Worm (Caenorhabditis elegans) whole organism, young adult: ENCODE measurements around the gene srv-24.

Experiments
- B0261.1 ChIP-seq: sonication (generic microtip); optimal IDR thresholded peaks from 2 replicates; lab custom pipeline; 2016; ENCODE audit warnings: mild to moderate bottlenecking, missing genetic modification characterization, moderate library complexity, missing compliant biosample characterization
- B0336.3 ChIP-seq: fragments of 200-800 bp; sonication (Bioruptor generic); IDR thresholded peaks from 2 replicates; pipeline ENCODE4 v1.3.6; 2022; ENCODE audit warnings: missing genetic modification characterization, missing compliant biosample characterization
- C17E4.6 ChIP-seq: fragments of 200-800 bp; sonication (Bioruptor generic); IDR thresholded peaks from 2 replicates; pipeline ENCODE4 v1.3.6; 2022; ENCODE audit warnings: missing genetic modification reagents, missing genetic modification characterization, missing compliant biosample characterization
- F55B11.4 ChIP-seq: sonication (generic microtip); optimal IDR thresholded peaks from 2 replicates; lab custom pipeline; 2016; ENCODE audit warnings: missing compliant biosample characterization, missing genetic modification characterization, borderline replicate concordance; ENCODE audit not compliant: insufficient read depth
- K11D2.4 ChIP-seq: fragments of 200-800 bp; sonication (Bioruptor generic); IDR thresholded peaks from 2 replicates; pipeline ENCODE4 v1.3.6; 2022; ENCODE audit warnings: missing genetic modification reagents, missing genetic modification characterization, missing compliant biosample characterization
- ZK185.1 ChIP-seq: sonication (generic microtip); optimal IDR thresholded peaks from 2 replicates; lab custom pipeline; 2016; ENCODE audit warnings: mild to moderate bottlenecking, missing genetic modification characterization, missing compliant biosample characterization; ENCODE audit not compliant: poor library complexity, severe bottlenecking
- akir-1 ChIP-seq: fragments of 200-800 bp; sonication (Bioruptor generic); optimal IDR thresholded peaks from 2 replicates; lab custom pipeline; 2018; ENCODE audit warnings: mild to moderate bottlenecking, missing genetic modification characterization, moderate library complexity, missing compliant biosample characterization
- ama-1 ChIP-seq, 3 experiments: fragments of 150-350 bp in 1 of 3; sonication (generic microtip) in 2 of 3; optimal IDR thresholded peaks; 2 replicates each; lab custom pipeline; 2014 to 2018; ENCODE audit warnings: missing biosample characterization in 2 of 3, missing genetic modification characterization in 2 of 3, missing genetic modification reagents in 2 of 3
- attf-3 ChIP-seq: fragments of 200-800 bp; sonication (Bioruptor generic); conservative IDR thresholded peaks from 2 replicates; pipeline ENCODE4 v1.3.6; 2022; ENCODE audit warnings: missing genetic modification reagents, missing genetic modification characterization, missing compliant biosample characterization
- attf-6 ChIP-seq: fragments of 200-800 bp; sonication (Bioruptor generic); IDR thresholded peaks from 2 replicates; pipeline ENCODE4 v1.3.6; 2022; ENCODE audit warnings: missing genetic modification reagents, missing genetic modification characterization, missing compliant biosample characterization
- cebp-1 ChIP-seq, 2 experiments: fragments of 200-800 bp in 1 of 2; sonication (Bioruptor generic) in 1 of 2; sonication (generic microtip) in 1 of 2; IDR thresholded peaks in 1 of 2; optimal IDR thresholded peaks in 1 of 2; 2 replicates each; pipeline versions ENCODE4 v1.3.6 to Lab custom; 2017 to 2022; ENCODE audit warnings: missing compliant biosample characterization in 2 of 2, missing genetic modification characterization in 2 of 2, mild to moderate bottlenecking in 1 of 2, missing genetic modification reagents in 1 of 2, moderate library complexity in 1 of 2
- cebp-2 ChIP-seq: fragments of 200-800 bp; sonication (Bioruptor generic); IDR thresholded peaks from 2 replicates; pipeline ENCODE4 v1.3.6; 2022; ENCODE audit warnings: missing genetic modification characterization, missing compliant biosample characterization
- ceh-27 ChIP-seq: fragments of 200-800 bp; sonication (Bioruptor generic); optimal IDR thresholded peaks from 2 replicates; lab custom pipeline; 2018; ENCODE audit warnings: mild to moderate bottlenecking, missing genetic modification characterization, moderate library complexity, missing compliant biosample characterization
- dox-1 ChIP-seq: fragments of 200-800 bp; sonication (Bioruptor generic); IDR thresholded peaks from 2 replicates; pipeline ENCODE4 v1.3.6; 2022; ENCODE audit warnings: missing genetic modification reagents, missing genetic modification characterization, missing compliant biosample characterization
- dpff-1 ChIP-seq: sonication (generic microtip); optimal IDR thresholded peaks from 2 replicates; lab custom pipeline; 2017; ENCODE audit warnings: mild to moderate bottlenecking, missing genetic modification characterization, missing compliant biosample characterization
- dpl-1 ChIP-seq: fragments of 150-350 bp; optimal IDR thresholded peaks from 2 replicates; lab custom pipeline; 2014; ENCODE audit warnings: missing biosample characterization, missing genetic modification reagents, missing genetic modification characterization
- efl-1 ChIP-seq: fragments of 150-350 bp; optimal IDR thresholded peaks from 2 replicates; lab custom pipeline; 2014; ENCODE audit warnings: missing biosample characterization, missing genetic modification reagents, missing genetic modification characterization
- egl-44 ChIP-seq: fragments of 200-800 bp; sonication (Bioruptor generic); IDR thresholded peaks from 2 replicates; pipeline ENCODE4 v1.3.6; 2022; ENCODE audit warnings: missing genetic modification reagents, missing genetic modification characterization, missing compliant biosample characterization
- ets-4 ChIP-seq: fragments of 200-800 bp; sonication (Bioruptor generic); optimal IDR thresholded peaks from 2 replicates; lab custom pipeline; 2018; ENCODE audit warnings: mild to moderate bottlenecking, missing genetic modification characterization, missing compliant biosample characterization
- gei-17 ChIP-seq: fragments of 200-800 bp; sonication (Bioruptor generic); optimal IDR thresholded peaks from 2 replicates; lab custom pipeline; 2018; ENCODE audit warnings: mild to moderate bottlenecking, missing genetic modification characterization, missing compliant biosample characterization
- hmg-1.2 ChIP-seq: fragments of 200-800 bp; sonication (Bioruptor generic); IDR thresholded peaks from 2 replicates; pipeline ENCODE4 v1.3.6; 2022; ENCODE audit warnings: missing genetic modification reagents, missing genetic modification characterization, missing compliant biosample characterization
- hrde-1 ChIP-seq: sonication (generic microtip); optimal IDR thresholded peaks from 2 replicates; lab custom pipeline; 2016; ENCODE audit warnings: missing genetic modification characterization, mild to moderate bottlenecking, missing compliant biosample characterization, moderate library complexity, missing genotype, missing genetic modification reagents, borderline replicate concordance
- hsf-1 ChIP-seq: fragments of 200-800 bp; sonication (Bioruptor generic); IDR thresholded peaks from 2 replicates; pipeline ENCODE4 v1.3.6; 2022; ENCODE audit warnings: missing genetic modification reagents, missing genetic modification characterization, missing compliant biosample characterization
- lag-1 ChIP-seq: fragments of 200-800 bp; sonication (Bioruptor generic); IDR thresholded peaks from 2 replicates; pipeline ENCODE4 v1.3.6; 2022; ENCODE audit warnings: missing genetic modification reagents, missing genetic modification characterization, missing compliant biosample characterization
- lin-40 ChIP-seq: sonication (generic microtip); optimal IDR thresholded peaks from 2 replicates; lab custom pipeline; 2016; ENCODE audit warnings: missing genetic modification characterization, mild to moderate bottlenecking, missing compliant biosample characterization, missing genotype, missing genetic modification reagents
- lin-54 ChIP-seq: fragments of 200-800 bp; sonication (Bioruptor generic); optimal IDR thresholded peaks from 2 replicates; lab custom pipeline; 2018; ENCODE audit warnings: mild to moderate bottlenecking, missing genetic modification characterization, missing compliant biosample characterization
- lsl-1 ChIP-seq: fragments of 200-800 bp; sonication (Bioruptor generic); optimal IDR thresholded peaks from 2 replicates; lab custom pipeline; 2018; ENCODE audit warnings: mild to moderate bottlenecking, missing genetic modification characterization, moderate library complexity, missing compliant biosample characterization
- madf-3 ChIP-seq: fragments of 200-800 bp; sonication (Bioruptor generic); IDR thresholded peaks from 2 replicates; pipeline ENCODE4 v1.3.6; 2022; ENCODE audit warnings: missing genetic modification reagents, missing genetic modification characterization, missing compliant biosample characterization
- mcd-1 ChIP-seq: fragments of 200-800 bp; sonication (Bioruptor generic); IDR thresholded peaks from 2 replicates; pipeline ENCODE4 v1.3.6; 2022; ENCODE audit warnings: missing genetic modification reagents, missing genetic modification characterization, missing compliant biosample characterization
- mxl-1 ChIP-seq: sonication (generic microtip); optimal IDR thresholded peaks from 2 replicates; lab custom pipeline; 2016; ENCODE audit warnings: missing genetic modification characterization, missing compliant biosample characterization
- nfya-2 ChIP-seq: fragments of 200-800 bp; sonication (Bioruptor generic); IDR thresholded peaks from 2 replicates; pipeline ENCODE4 v1.3.6; 2022; ENCODE audit warnings: missing genetic modification reagents, missing genetic modification characterization, missing compliant biosample characterization
- nhr-120 ChIP-seq: fragments of 200-800 bp; sonication (Bioruptor generic); IDR thresholded peaks from 2 replicates; pipeline ENCODE4 v1.3.6; 2022; ENCODE audit warnings: missing genetic modification characterization, missing compliant biosample characterization
- nhr-179 ChIP-seq: sonication (generic microtip); optimal IDR thresholded peaks from 2 replicates; lab custom pipeline; 2016; ENCODE audit warnings: mild to moderate bottlenecking, missing genetic modification characterization, missing compliant biosample characterization
- pbrm-1 ChIP-seq: fragments of 200-800 bp; sonication (Bioruptor generic); IDR thresholded peaks from 2 replicates; pipeline ENCODE4 v1.3.6; 2022; ENCODE audit warnings: missing genetic modification reagents, missing genetic modification characterization, missing compliant biosample characterization
- pha-4 ChIP-seq: fragments of 150-350 bp; sonication (generic microtip); optimal IDR thresholded peaks from 2 replicates; lab custom pipeline; 2014; ENCODE audit warnings: missing biosample characterization, missing genetic modification reagents, missing genetic modification characterization
- snpc-1.1 ChIP-seq: sonication (generic microtip); optimal IDR thresholded peaks from 2 replicates; lab custom pipeline; 2017; ENCODE audit warnings: missing genetic modification characterization, mild to moderate bottlenecking, missing compliant biosample characterization, antibody characterized with exemption, moderate library complexity, missing genotype, missing genetic modification reagents; ENCODE audit not compliant: insufficient read depth
- snpc-3.4 ChIP-seq: sonication (generic microtip); optimal IDR thresholded peaks from 2 replicates; lab custom pipeline; 2017; ENCODE audit warnings: missing genetic modification characterization, mild to moderate bottlenecking, missing compliant biosample characterization, antibody characterized with exemption, moderate library complexity, missing genotype, missing genetic modification reagents
- snpc-4 ChIP-seq, 5 experiments: fragments of 150-350 bp in 1 of 5; sonication (generic microtip) in 4 of 5; optimal IDR thresholded peaks; 2 replicates each; lab custom pipeline; 2014 to 2018; ENCODE audit warnings: missing genetic modification characterization in 5 of 5, missing biosample characterization in 3 of 5, antibody characterized with exemption in 2 of 5, mild to moderate bottlenecking in 2 of 5, missing compliant biosample characterization in 2 of 5, missing genotype in 2 of 5, moderate library complexity in 2 of 5, missing genetic modification reagents in 1 of 5
- sptf-2 ChIP-seq: fragments of 200-800 bp; sonication (Bioruptor generic); optimal IDR thresholded peaks from 2 replicates; lab custom pipeline; 2018; ENCODE audit warnings: mild to moderate bottlenecking, missing genetic modification characterization, missing compliant biosample characterization
- unc-130 ChIP-seq: sonication (generic microtip); optimal IDR thresholded peaks from 2 replicates; lab custom pipeline; 2016; ENCODE audit warnings: missing genetic modification reagents, missing genetic modification characterization, missing compliant biosample characterization
- xnd-1 ChIP-seq: sonication (generic microtip); optimal IDR thresholded peaks from 2 replicates; lab custom pipeline; 2016; ENCODE audit warnings: missing genotype, missing genetic modification reagents, missing genetic modification characterization, missing compliant biosample characterization
- zfh-2 ChIP-seq: fragments of 200-800 bp; sonication (Bioruptor generic); conservative IDR thresholded peaks from 2 replicates; pipeline ENCODE4 v1.3.6; 2022; ENCODE audit warnings: missing genetic modification reagents, missing genetic modification characterization, missing compliant biosample characterization
- ztf-18 ChIP-seq: sonication (generic microtip); optimal IDR thresholded peaks from 2 replicates; lab custom pipeline; 2016; ENCODE audit warnings: missing genotype, mild to moderate bottlenecking, missing genetic modification characterization, missing compliant biosample characterization

srv-24 gene

ce11 chrIV:6327363-6328015, 36.8 kb upstream of the srv-24 start (continued):
- TF ChIP-seq ceh-27 (GFP tag; lab: Kevin White, UChicago) (no peak), efl-1 (GFP tag; lab: Kevin White, UChicago) (no peak), nhr-120 (no peak), madf-3 (no peak), hmg-1.2 (GFP tag; lab: Robert Waterston, UW) (peak; percentile 27; the same call in 1 of the 2 replicates), C17E4.6 (GFP tag; lab: Robert Waterston, UW) (no peak), mcd-1 (0 out of 2 replicates have a peak, but pooled peaks have one; percentile 42), ama-1 (optimal IDR thresholded peaks at IDR 0.05; lab: Kevin White, UChicago) (no peak), ama-1 (GFP tag; optimal IDR thresholded peaks at IDR 0.05; lab: Kevin White, UChicago) (no peak)

- TF ChIP-seq nfya-2 (GFP tag; lab: Robert Waterston, UW) (no peak), B0261.1 (tag; lab: Kevin White, UChicago) (no peak), lin-54 (GFP tag; lab: Kevin White, UChicago) (no peak), cebp-2 (GFP tag; lab: Robert Waterston, UW) (no peak), B0336.3 (GFP tag; lab: Robert Waterston, UW) (no peak), sptf-2 (no peak), K11D2.4 (GFP tag; lab: Robert Waterston, UW) (no peak), ZK185.1 (no peak), pbrm-1 (GFP tag; lab: Robert Waterston, UW) (no peak), gei-17 (no peak), snpc-3.4 (tag; lab: Kevin White, UChicago) (peak; percentile 11), lag-1 (GFP tag; lab: Robert Waterston, UW) (no peak), madf-3 (no peak), pha-4 (tag; lab: Kevin White, UChicago) (no peak), lsl-1 (no peak), nhr-179 (tag; lab: Kevin White, UChicago) (no peak), C17E4.6 (GFP tag; lab: Robert Waterston, UW) (no peak), F55B11.4 (tag; lab: Kevin White, UChicago) (no peak), ztf-18 (tag; lab: Kevin White, UChicago) (no peak), attf-6 (GFP tag; lab: Robert Waterston, UW) (no peak), hmg-1.2 (GFP tag; lab: Robert Waterston, UW) (no peak), hsf-1 (GFP tag; lab: Robert Waterston, UW) (peak; percentile 48), snpc-1.1 (tag; lab: Kevin White, UChicago) (peak; percentile 4), unc-130 (GFP tag; lab: Kevin White, UChicago) (no peak)
Observed at ce11 chrIV:6326448-6326847, 35.8 kb upstream of the srv-24 start, which contains the start of gene lsm-8. Gene lsm-8, plus strand, starts transcription at chrIV:6326526.

ce11 chrIV:6325772-6326171, 35.1 kb upstream of the srv-24 start:
- TF ChIP-seq ets-4 (GFP tag; lab: Kevin White, UChicago), result no peak
- no peak for TF ChIP-seq ceh-27 (GFP tag; lab: Kevin White, UChicago)
- TF ChIP-seq hrde-1 (tag; lab: Kevin White, UChicago), result no peak
- peak; percentile 40 for TF ChIP-seq mxl-1 (tag; lab: Kevin White, UChicago)
- no peak for TF ChIP-seq egl-44 (GFP tag; lab: Robert Waterston, UW)
- TF ChIP-seq dpl-1 (GFP tag; lab: Kevin White, UChicago), result no peak
- TF ChIP-seq dox-1 (GFP tag; lab: Robert Waterston, UW), result no peak
- TF ChIP-seq zfh-2 (GFP tag; lab: Robert Waterston, UW), result no peak
- TF ChIP-seq akir-1 (GFP tag; lab: Kevin White, UChicago), result no peak
- no peak for TF ChIP-seq lag-1 (GFP tag; lab: Robert Waterston, UW)
- TF ChIP-seq dpff-1 (tag; lab: Kevin White, UChicago), result no peak
- TF ChIP-seq gei-17, result no peak
- no peak for TF ChIP-seq xnd-1 (tag; lab: Kevin White, UChicago)
- TF ChIP-seq attf-3 (GFP tag; lab: Robert Waterston, UW), result no peak
- TF ChIP-seq nfya-2 (GFP tag; lab: Robert Waterston, UW), result no peak
- TF ChIP-seq lin-40, result no peak
- TF ChIP-seq cebp-1 (GFP tag; IDR thresholded peaks at IDR 0.05; lab: Robert Waterston, UW), result no peak
- peak; percentile 18 for TF ChIP-seq cebp-1 (tag; optimal IDR thresholded peaks at IDR 0.05; lab: Kevin White, UChicago)
- TF ChIP-seq snpc-4 (GFP tag; optimal IDR thresholded peaks at IDR 0.05; lab: Kevin White, UChicago), result peak; percentile 49
- TF ChIP-seq snpc-4 (tag; optimal IDR thresholded peaks at IDR 0.05; lab: Kevin White, UChicago), result peak in 2 of 4 experiments; percentile 44 to 69
- TF ChIP-seq K11D2.4 (GFP tag; lab: Robert Waterston, UW), result no peak
